Worm (Caenorhabditis elegans): ENCODE data around the gene F09C6.14.
A peak's percentile ranks its signal among the peaks of the same experiment; 100 is the strongest.

Gene F09C6.14

DNA sequence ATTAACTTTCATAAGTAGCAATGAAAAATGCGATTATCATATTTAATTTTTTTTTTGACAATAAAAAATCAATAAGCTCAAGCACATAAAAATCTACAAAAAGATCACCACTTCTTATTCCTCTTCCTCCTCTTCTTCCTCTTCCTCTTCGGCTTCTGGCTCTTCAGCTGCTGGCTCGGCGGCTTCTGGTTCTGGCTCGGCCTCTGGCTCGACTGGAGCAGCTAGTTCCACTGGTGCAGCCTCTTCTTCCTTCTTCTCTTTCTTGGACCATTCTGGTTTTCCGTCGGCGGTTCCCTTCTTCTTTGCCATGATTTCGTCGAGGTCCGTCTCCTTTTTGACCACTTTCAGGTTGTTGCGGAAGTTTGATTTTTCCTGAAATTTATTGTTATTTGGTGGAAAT is 47.1 kb upstream of the F09C6.14 start (continued):
- TF ChIP-seq Y116A8C.19 (tag; optimal IDR thresholded peaks at IDR 0.05; ENCODE audit: borderline replicate concordance): no peak
- no peak for TF ChIP-seq tlp-1 (tag; optimal IDR thresholded peaks at IDR 0.05)

DNA sequence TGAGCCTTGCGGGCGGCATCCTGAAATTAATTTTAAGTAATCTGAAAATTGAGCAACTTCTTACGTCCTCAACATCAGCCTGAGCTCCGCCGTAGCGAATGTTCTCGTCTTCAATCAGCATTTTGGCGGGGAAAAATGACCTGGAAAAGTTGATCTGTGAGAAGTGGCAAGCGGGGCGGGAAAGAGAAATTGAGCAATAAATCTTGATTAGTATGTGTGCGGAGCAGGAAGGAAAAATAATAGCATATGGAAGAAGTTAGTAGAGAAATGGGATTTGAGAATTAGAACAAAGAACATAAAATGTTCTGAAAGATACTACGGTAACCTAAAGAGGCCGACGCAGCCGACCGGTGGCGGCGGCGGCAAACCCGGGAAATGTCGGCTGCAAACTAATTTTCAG is 45.8 kb upstream of the F09C6.14 start, which contains the start of gene tni-3:
TSS of gene tni-3 (minus strand) at position 140 of the 400 bp plus-strand sequence.
- TF ChIP-seq dsc-1 (tag; optimal IDR thresholded peaks at IDR 0.05) (peak; percentile 87), nhr-28 (tag; optimal IDR thresholded peaks at IDR 0.05) (no peak), fkh-4 (tag; optimal IDR thresholded peaks at IDR 0.05; ENCODE audit: borderline replicate concordance) (peak; percentile 59)

DNA sequence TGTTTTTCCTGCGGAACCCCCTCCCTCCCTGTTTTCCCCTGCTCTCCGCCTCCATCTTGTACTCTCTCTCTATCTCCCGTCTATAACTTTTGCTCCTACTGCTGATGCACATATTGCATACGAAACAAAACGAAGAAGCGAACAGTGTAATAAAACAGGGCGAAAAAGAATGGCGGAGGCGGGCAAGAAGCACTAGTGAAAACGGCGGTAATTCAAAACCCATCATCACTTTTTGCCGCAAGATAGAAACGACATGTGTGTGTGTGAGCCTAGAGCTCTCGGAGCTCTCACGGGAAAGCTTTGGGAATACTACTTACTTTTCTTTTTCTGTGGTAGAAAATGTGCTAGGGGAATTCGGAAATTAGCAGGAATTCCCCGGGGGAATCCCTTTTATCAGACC is 44.7 kb upstream of the F09C6.14 start:
- no peak for TF ChIP-seq dpl-1 (GFP tag; optimal IDR thresholded peaks at IDR 0.05)
- TF ChIP-seq nhr-85 (tag): no peak

DNA sequence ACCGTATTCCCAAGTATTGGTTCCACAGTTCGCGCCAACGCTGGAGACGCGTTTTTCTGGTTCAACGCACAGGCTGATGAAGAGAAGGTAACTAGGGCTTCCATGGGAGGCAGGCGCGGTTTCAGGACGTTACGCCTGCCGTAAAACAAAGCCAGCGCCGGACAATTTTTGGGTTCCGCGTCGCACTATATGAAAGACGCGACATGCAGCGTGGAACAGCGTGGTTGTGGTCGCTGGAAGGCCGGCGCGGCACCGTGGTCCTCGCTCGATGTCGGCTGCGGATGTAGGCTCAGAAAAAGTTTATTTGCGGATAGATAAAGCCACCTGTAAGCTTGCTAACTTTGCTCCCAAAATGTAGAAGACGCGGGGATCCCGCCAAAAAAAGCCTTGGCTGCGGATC is 42.3 kb upstream of the F09C6.14 start:
- TF ChIP-seq nhr-20 (tag; optimal IDR thresholded peaks at IDR 0.05) (no peak), skn-1 (tag; optimal IDR thresholded peaks at IDR 0.05) (no peak), ceh-8 (GFP tag; optimal IDR thresholded peaks at IDR 0.05) (no peak), rnt-1 (tag; optimal IDR thresholded peaks at IDR 0.05) (no peak), unc-62 (GFP tag; optimal IDR thresholded peaks at IDR 0.05) (no peak), egl-13 (tag; optimal IDR thresholded peaks at IDR 0.05) (no peak), elt-2 (tag; optimal IDR thresholded peaks at IDR 0.05) (no peak), fos-1 (tag; optimal IDR thresholded peaks at IDR 0.05) (no peak), mep-1 (tag; optimal IDR thresholded peaks at IDR 0.05) (no peak), snu-23 (GFP tag; optimal IDR thresholded peaks at IDR 0.05) (no peak)

DNA sequence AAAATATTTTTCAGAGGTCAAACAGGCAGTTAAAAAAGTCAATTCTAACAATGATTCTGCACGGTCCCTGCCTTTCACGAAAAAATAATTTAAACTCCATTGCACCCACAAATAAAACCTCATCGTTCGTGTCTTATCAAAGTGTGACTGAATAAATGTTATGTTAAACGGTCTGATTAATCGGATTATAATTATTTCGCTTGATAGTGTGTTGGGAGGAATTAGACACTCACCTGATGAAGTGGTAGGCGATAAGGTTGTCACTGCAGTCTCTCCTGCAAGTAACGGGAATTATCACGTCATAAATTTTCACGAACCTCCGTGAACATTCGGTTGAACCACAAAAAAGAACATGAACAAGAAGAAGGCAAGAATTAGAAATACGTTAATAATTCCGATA is 40.5 kb upstream of the F09C6.14 start:
- no peak for TF ChIP-seq nhr-85 (tag)
- peak; percentile 8 for TF ChIP-seq jun-1 (tag; optimal IDR thresholded peaks at IDR 0.05)
- no peak for TF ChIP-seq nhr-90 (tag; optimal IDR thresholded peaks at IDR 0.05; ENCODE audit: poor library complexity)
- TF ChIP-seq ceh-8 (GFP tag; optimal IDR thresholded peaks at IDR 0.05): no peak
- no peak for TF ChIP-seq nhr-12 (tag; optimal IDR thresholded peaks at IDR 0.05)
- TF ChIP-seq C16A3.4 (tag; optimal IDR thresholded peaks at IDR 0.05): no peak
- TF ChIP-seq C04F5.9 (tag; optimal IDR thresholded peaks at IDR 0.05): no peak
- TF ChIP-seq pqm-1 (tag; optimal IDR thresholded peaks at IDR 0.05): no peak
- no peak for TF ChIP-seq nhr-47 (tag; optimal IDR thresholded peaks at IDR 0.05)
- TF ChIP-seq swsn-7 (tag; optimal IDR thresholded peaks at IDR 0.05): no peak
- no peak for TF ChIP-seq hlh-17 (GFP tag; optimal IDR thresholded peaks at IDR 0.05; ENCODE audit: borderline replicate concordance)
- no peak for TF ChIP-seq dpl-1 (GFP tag; optimal IDR thresholded peaks at IDR 0.05)
- TF ChIP-seq snpc-4 (tag; optimal IDR thresholded peaks at IDR 0.05): no peak
- no peak for TF ChIP-seq nhr-77 (tag; optimal IDR thresholded peaks at IDR 0.05)
- TF ChIP-seq efl-3 (GFP tag; optimal IDR thresholded peaks at IDR 0.05): no peak
- no peak for TF ChIP-seq zip-4 (GFP tag; optimal IDR thresholded peaks at IDR 0.05)
- no peak for TF ChIP-seq efl-1 (optimal IDR thresholded peaks at IDR 0.05)
- no peak for TF ChIP-seq efl-1 (GFP tag; optimal IDR thresholded peaks at IDR 0.05 in 1 of 2)
- no peak for TF ChIP-seq nhr-71 (tag; optimal IDR thresholded peaks at IDR 0.05)
- TF ChIP-seq lin-39 (tag; optimal IDR thresholded peaks at IDR 0.05): no peak
- no peak for TF ChIP-seq unc-30 (tag; optimal IDR thresholded peaks at IDR 0.05)
- no peak for TF ChIP-seq nhr-84 (tag; optimal IDR thresholded peaks at IDR 0.05)
- TF ChIP-seq elt-3 (tag; optimal IDR thresholded peaks at IDR 0.05): no peak
- peak; percentile 91 for TF ChIP-seq elt-2 (tag; optimal IDR thresholded peaks at IDR 0.05)
- TF ChIP-seq ama-1 (optimal IDR thresholded peaks at IDR 0.05): no peak
- TF ChIP-seq lin-35 (GFP tag; optimal IDR thresholded peaks at IDR 0.05): peak in 1 of 2 experiments; percentile 14
- no peak for TF ChIP-seq vab-15 (tag; optimal IDR thresholded peaks at IDR 0.05)

Data from whole organism, L1 larva.